Fruit fly (Drosophila melanogaster): ENCODE data around the gene CG14210.

Gene CG14210

DNA sequence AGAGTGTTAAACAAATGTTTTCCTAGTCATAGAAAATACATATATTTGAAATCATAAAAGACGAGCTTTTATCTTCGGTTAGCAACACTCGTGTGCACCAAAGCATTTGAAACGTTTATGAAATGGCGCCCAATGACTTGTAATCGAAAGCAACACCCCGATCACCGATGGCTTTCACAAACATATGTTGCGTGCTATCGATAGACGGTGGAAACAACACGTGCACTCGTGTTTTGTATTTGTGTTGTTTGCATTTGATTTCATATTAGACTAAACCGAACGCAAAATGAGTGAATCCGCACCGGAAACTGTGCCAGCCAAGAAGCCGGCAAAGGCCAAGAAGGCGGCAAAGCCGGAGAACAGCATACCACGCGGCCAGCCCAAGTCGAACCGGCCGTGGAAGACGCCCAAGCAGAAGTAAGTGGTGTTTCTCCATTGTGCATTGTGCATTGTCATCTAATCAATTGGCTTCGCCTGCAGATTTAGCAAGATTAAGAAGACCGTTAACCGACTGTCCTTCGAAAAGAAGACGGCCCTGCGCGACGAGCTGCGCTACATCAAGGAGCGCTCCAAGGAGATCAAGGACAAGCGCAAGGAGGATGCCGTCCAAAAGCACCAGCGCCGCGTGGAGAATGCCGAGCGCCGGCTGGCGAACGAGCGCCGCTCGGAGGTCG, at the start of gene CG14210:
TSS of gene CG14210 (plus strand) at position 207 of the 674 bp plus-strand sequence.
- TF ChIP-seq noc (tag; optimal IDR thresholded peaks at IDR 0.05) = no peak

DNA sequence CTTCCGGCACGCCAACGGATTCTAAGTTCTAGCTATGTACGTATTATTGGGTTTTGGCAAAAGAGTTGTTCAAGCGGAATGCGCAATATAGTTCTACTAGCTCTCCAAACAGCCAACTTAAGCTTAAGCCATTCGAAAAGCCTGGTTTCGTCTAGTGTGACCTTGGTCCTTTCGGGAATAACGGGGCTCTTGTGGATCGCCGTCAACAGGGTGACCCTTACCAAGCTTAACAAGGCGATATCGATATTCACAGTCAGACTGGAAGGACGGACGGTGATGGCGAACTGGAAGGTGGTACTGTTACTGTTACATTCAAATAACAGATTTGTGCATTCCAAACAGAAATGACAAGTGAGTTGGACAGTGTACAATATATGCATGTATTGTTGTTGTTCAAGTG, 42.3 kb upstream of the CG14210 start:
- TF ChIP-seq noc (tag; optimal IDR thresholded peaks at IDR 0.05) = no peak

- TF ChIP-seq noc (tag; optimal IDR thresholded peaks at IDR 0.05) = no peak
Observed at dm6 chrX:19577940-19578632, 37.9 kb upstream of the CG14210 start.

- TF ChIP-seq noc (tag; optimal IDR thresholded peaks at IDR 0.05) = no peak
Observed at dm6 chrX:19578908-19579647, 36.9 kb upstream of the CG14210 start.

DNA sequence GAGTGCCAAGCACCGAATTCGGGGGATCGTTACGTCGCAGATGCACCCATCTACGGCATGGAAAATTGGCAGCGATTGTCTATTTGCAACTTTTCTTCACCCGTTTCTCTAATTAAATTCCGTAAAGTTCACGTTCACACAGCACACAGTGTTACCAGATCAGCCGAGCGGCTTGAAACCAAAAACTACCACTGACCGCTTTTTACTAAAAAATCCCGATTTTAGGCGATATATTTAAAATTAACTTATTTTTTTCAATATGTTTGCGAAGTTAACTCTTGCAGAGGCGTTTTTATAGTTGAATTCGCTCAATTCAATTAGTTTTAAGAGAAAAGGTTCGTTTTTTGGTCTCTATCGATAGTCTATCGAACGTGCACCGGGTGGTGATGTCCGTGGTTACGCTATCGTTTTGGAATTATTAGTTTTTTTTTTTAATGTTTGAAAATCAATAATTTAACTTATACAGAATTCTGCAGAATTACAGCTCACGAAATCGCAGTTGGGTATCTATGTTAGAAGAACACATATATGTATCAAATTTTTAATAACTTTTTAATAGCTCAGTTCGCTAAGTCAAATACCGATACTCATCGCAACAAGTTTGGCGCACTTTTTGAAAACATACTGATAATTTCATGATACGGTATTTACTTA, 36.2 kb upstream of the CG14210 start, which contains the start of gene Tao:
TSS of gene Tao (minus strand) at position 153 of the 654 bp plus-strand sequence.
- TF ChIP-seq noc (tag; optimal IDR thresholded peaks at IDR 0.05) = no peak

dm6 chrX:19581881-19582280, 34.1 kb upstream of the CG14210 start, which contains the start of gene CG14218:
Gene CG14218, minus strand, starts transcription at chrX:19581981.
- TF ChIP-seq noc (tag; optimal IDR thresholded peaks at IDR 0.05) = no peak

DNA sequence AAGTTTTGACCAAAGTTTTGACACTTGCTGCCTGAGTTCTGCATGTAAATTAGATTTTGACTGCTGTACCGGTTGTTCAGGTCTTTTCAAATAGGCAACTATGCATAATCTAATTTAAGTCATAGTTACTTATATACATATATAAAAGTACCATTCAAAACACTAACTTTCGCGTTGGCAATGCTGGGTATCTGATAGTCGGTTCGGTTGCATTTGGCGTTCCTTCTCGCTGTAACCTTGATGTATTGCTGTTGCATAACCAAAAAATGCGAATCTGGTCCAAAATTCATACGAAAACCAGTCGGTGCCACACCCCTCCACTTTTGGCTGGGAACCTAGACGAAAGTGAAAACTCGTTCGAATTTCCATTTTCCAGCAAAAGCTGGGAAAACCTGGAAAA, 33.3 kb upstream of the CG14210 start:
- no peak for TF ChIP-seq noc (tag; optimal IDR thresholded peaks at IDR 0.05)

DNA sequence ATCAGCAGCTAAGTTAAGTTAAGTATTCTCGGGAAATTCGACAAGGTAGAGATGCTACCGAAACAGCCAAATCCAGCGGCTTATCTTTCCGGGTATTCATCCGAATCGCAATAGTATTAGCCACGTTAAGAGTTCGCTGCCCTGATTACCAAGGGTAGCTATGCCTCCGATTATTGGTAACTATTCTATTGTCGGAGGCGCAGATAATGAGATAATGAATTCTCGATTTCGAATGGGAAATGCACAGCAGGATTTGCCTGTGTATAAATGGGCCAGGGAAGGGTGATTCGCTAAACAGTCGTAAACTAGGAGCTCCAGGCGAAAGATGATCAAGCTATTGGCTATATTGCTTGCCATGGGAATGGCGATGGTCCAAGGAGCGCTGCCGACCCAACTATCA, 32.7 kb upstream of the CG14210 start, which contains the start of gene CG14204:
TSS of gene CG14204 (plus strand) at position 301 of the 400 bp plus-strand sequence.
- no peak for TF ChIP-seq noc (tag; optimal IDR thresholded peaks at IDR 0.05)

- TF ChIP-seq noc (tag; optimal IDR thresholded peaks at IDR 0.05) = no peak
Observed at dm6 chrX:19585142-19585541, 30.9 kb upstream of the CG14210 start.

dm6 chrX:19590070-19590469, 25.9 kb upstream of the CG14210 start, which contains the start of gene CG14219:
Gene CG14219, minus strand, starts transcription at chrX:19590170.
- no peak for TF ChIP-seq noc (tag; optimal IDR thresholded peaks at IDR 0.05)

DNA sequence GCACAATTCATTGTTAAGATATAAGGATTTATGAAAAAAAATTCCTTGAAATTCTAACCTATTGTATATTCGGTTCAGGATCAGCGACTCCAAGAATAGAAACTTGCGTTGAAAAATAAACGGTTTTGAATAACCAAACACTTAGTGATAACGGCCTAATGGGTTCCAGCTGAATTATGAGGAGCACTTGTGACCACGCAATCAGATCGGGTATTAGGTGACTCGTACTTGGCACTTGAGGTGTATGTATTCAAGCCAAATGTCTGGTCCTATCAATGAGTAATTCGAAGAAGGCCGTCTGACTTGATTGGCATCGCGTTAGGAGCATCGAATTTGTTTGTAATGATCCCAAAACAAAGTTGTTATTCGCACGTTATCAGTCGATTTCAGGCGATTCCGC, 25.4 kb upstream of the CG14210 start:
- TF ChIP-seq noc (tag; optimal IDR thresholded peaks at IDR 0.05) = no peak

DNA sequence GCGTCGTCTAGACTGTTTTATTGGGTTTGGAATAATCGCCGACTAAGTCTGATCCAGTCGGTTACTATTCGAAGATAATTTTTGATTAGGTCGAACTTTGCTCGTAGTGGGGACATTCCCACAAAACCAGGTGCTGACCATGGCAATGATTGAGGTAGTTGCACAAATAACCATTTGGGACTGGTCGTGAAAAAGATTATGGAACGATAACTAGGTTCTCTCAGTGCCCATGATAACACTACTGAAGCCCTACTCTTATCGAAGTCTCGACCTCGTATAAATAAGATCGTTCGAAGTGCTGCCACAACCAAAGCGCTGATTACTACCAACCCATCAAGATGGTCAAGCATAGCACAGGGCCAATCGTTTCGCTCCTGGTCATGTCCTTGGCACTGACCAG, 23.7 kb upstream of the CG14210 start, which contains the start of gene CG14205:
TSS of gene CG14205 (plus strand) at position 301 of the 400 bp plus-strand sequence.
- no peak for TF ChIP-seq noc (tag; optimal IDR thresholded peaks at IDR 0.05)

dm6 chrX:19595862-19596261, 20.1 kb upstream of the CG14210 start:
- no peak for TF ChIP-seq noc (tag; optimal IDR thresholded peaks at IDR 0.05)

DNA sequence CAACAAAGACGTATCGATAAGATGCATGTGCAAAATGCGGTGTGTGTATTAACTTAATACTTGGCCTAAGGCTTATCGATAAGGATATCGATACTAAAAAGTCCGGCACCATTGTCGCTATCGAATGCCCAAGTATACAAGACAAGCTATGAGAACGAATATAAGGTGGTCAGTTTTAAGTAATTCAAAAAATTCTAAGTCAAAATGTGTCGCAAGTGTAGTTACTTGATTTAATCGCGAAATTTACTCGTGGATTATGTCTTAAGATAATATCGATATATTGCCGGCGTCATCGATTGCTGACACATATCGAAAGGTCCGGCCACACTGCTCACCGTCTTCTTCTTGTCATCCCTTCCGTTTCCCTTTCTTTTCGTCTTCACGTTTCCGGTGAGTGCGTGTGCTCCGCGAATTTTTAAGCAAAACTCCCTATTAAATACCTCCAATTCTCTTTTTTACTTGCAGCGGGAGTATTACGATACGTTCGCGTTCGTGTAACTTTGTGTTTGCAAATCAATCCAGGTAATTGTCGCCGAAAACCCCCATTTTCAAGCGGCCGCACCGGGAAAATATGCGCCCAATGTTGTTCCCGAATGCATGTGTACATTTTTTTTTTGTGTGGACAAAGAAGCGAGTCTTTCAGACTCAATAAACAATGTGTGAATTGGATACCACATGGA, 18.2 kb upstream of the CG14210 start, which contains the start of gene RpS10b:
TSS of gene RpS10b (plus strand) at position 348 of the 680 bp plus-strand sequence.
- TF ChIP-seq noc (tag; optimal IDR thresholded peaks at IDR 0.05) = peak; percentile 74

- no peak for TF ChIP-seq noc (tag; optimal IDR thresholded peaks at IDR 0.05)
Observed at dm6 chrX:19598503-19598902, 17.5 kb upstream of the CG14210 start.
